Worm (Caenorhabditis elegans) whole organism, dauer: ENCODE measurements around the gene C27D8.3.
"Not testable (repeated sequence)": the region's sequence is repeated elsewhere in the genome, so short reads cannot be mapped to it uniquely, and the experiment has no call there.

Experiments used
- unc-62 ChIP-seq: sonication (generic microtip); optimal IDR thresholded peaks from 2 replicates; lab custom pipeline; 2017; ENCODE audit warnings: missing biosample characterization, missing genetic modification reagents, missing genetic modification characterization

The C27D8.3 gene

DNA sequence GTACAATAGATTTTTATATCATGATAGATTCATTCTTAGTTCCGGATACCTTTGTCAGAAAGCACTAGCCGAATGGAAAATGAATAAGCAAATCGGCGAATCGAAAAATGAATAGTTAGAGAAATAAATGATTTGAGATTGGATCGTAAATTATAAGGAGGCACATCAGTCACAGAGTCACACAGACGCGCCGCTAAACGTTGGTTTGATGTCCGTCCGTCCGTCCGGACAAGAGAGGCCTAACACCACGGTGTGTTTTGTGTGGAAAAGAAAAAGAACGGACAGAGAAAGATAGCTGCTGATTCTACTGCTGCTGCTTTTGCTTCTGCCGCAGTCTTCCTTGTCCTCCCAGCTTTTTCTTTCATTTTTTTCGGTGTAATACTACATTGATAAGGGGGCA lies 10.6 kb downstream of the C27D8.3 start:
- no peak for TF ChIP-seq unc-62 (GFP tag; lab: Kevin White, UChicago)

DNA sequence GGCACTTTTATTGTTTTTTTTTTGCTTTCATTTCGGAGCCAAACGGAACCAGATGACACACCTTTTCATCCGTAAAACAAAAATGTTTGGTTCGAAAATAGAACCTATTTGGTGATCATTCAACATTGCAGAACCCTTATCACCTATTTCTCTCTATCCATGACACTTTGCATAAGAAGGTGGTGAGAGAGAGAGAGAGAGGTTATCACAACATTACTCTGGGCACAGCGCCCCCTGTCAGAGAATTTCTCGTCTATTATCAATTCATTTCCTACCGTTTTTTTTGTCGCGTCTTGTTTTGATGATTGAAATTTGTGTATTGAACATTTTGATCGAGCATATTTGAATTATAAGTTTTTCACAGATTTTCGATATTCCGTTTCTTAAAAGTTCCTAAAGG lies 11.3 kb downstream of the C27D8.3 start:
- TF ChIP-seq unc-62 (GFP tag; lab: Kevin White, UChicago), result no peak

ce11 chrIV:12698880-12699279 lies 12.7 kb downstream of the C27D8.3 start:
- TF ChIP-seq unc-62 (GFP tag; lab: Kevin White, UChicago), result no peak

DNA sequence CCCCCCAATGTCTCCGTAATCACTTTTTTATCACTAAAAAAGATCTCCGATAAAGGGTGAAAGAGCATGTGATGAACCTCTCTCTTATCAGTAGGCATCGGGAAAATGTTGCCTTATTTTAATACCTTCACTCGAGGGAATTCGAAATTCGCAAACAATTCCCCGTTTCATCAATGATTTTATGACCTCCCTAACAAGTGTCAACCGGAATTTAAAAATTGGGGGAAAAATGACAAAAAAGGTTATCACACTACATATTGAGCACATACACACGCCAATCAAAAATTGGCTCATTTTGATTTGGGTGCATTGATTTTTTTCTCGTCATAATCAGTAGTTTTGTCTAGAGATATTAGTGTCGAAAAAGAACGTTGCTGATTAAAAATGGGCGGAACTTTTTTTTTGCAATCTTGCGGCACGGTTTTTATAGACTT lies 21.8 kb downstream of the C27D8.3 start:
- TF ChIP-seq unc-62 (GFP tag; lab: Kevin White, UChicago), result no peak

DNA sequence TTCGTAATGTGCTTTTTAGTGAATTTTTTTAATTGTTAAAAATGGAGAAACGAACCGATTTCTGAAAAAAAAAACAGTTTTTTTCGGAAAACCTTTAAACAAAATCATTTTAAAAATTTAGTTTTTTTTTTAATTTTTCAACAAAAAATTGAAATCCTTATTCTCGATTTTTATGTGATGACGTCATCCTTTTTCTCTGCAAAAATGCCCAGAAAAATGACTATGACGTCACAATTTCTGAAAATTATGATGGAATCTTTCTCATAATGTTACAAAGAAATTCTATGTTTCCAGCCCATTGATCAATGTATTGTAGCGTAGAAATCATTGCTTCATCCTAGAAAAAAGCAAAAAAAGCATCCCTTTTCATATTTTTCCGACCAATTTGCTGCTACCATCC lies 22.3 kb downstream of the C27D8.3 start:
- TF ChIP-seq unc-62 (GFP tag; lab: Kevin White, UChicago), result no peak

ce11 chrIV:12688370-12688769 lies 23.2 kb downstream of the C27D8.3 start, which contains the start of gene T23B5.3:
Gene T23B5.3 (plus strand): TSS chrIV:12688670.
- TF ChIP-seq unc-62 (GFP tag; lab: Kevin White, UChicago), result no peak

DNA sequence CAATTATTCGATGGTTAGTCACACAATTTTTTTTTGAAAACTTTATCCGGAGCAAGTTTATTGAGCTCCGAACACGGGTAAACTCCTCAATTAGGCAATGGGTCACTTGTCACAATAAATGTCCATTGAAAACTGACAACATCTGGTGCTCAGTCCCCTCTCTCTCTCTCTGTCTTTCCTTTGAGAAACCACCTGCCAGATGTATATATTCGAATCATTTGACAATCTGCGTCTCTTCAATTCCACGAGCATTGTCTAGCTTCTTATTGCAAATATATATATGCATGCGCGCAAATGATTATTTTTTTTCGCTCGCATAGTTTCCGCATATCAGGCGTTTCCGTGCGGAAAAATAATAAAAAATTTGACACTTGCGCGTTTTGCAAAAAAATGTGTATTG lies 25.7 kb downstream of the C27D8.3 start:
- no peak for TF ChIP-seq unc-62 (GFP tag; lab: Kevin White, UChicago)

ce11 chrIV:12684826-12685594 lies 26.5 kb downstream of the C27D8.3 start:
- TF ChIP-seq unc-62 (GFP tag; lab: Kevin White, UChicago), result no peak

ce11 chrIV:12684341-12684740 lies 27.2 kb downstream of the C27D8.3 start, which contains the start of gene prmt-9:
Gene prmt-9 (minus strand): TSS chrIV:12684378.
- TF ChIP-seq unc-62 (GFP tag; lab: Kevin White, UChicago), result no peak

DNA sequence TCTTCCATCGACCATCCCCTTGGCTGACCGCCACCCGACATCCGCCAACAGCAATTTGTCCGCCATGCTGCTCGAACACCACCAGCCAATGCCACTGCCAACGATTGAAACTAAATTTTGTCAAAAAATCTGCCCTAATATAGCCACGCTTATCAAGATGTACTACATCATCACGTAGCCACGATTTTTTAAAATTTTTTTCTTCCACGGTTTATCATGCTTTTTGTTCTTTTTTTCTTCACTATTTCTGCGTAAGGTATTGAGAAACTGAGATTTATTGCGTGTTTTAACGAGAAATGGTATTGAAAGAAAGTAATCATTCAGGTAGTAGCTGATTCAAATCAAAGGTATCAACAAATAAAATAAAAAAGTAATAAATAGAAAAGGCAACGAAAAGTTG lies 34.4 kb downstream of the C27D8.3 start, which contains the start of gene T23B5.6:
T23B5.6 (minus strand) TSS at position 101 of the 400 bp plus-strand sequence.
- TF ChIP-seq unc-62 (GFP tag; lab: Kevin White, UChicago), result not testable (repeated sequence)

ce11 chrIV:12674700-12675099 lies 36.8 kb downstream of the C27D8.3 start, which contains the start of gene T23B5.4:
Gene T23B5.4 (plus strand): TSS chrIV:12675000.
- TF ChIP-seq unc-62 (GFP tag; lab: Kevin White, UChicago), result no peak
